Fruit fly (Drosophila melanogaster): ENCODE data around the gene Rca1.
A peak's percentile ranks its signal among the peaks of the same experiment; 100 is the strongest.

Rca1 gene

DNA sequence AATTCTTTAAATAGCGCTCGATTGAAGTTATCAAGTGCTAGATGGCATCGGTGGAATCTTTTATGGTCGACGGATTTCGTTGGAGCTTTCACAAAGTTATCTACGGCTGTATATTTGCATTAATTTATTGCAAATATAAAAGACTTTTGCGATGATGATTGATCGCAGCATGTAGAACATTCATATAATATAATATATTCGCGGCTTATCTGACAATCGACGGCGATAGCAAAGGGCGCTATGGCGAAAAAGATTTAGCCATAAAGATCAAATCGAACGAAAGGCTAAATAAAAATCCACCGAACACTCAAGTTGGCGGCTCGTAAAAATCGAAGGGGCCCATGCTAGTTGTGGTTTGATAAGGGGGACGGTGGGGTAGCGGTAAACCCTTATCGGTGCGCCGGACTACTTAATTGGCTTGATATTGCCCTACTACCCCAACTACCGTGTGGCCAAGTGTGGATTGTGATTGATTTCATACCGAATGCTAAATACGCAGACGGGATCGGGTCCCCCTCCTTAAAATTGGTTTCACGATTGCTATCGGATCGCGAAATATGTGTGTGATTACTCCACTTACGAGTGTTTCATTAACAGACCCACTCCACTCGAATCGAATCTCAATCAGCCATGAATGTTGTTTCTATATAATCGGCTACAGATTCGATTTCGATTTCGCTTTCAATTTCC, 16.2 kb downstream of the Rca1 start (continued):
- TF ChIP-seq CG15601 (tag; optimal IDR thresholded peaks at IDR 0.05): no peak
- TF ChIP-seq hbn (GFP tag; IDR thresholded peaks at IDR 0.05; ENCODE audit: partially characterized antibody): no peak
- TF ChIP-seq CG8924 (tag; optimal IDR thresholded peaks at IDR 0.05): no peak
- TF ChIP-seq HmgZ (tag; optimal IDR thresholded peaks at IDR 0.05): peak; percentile 23
- peak; percentile 84 for TF ChIP-seq gro (GFP tag; optimal IDR thresholded peaks at IDR 0.05)
- TF ChIP-seq Hey (tag; optimal IDR thresholded peaks at IDR 0.05): peak; percentile 71
- TF ChIP-seq CG2678 (tag; optimal IDR thresholded peaks at IDR 0.05): peak; percentile 48
- peak; percentile 18 for TF ChIP-seq CG13894 (tag; optimal IDR thresholded peaks at IDR 0.05)
- peak; percentile 29; the same call in 1 of the 2 replicates for TF ChIP-seq Adf1 (GFP tag; IDR thresholded peaks at IDR 0.05)
- TF ChIP-seq Dek (tag; optimal IDR thresholded peaks at IDR 0.05): no peak
- TF ChIP-seq ems (GFP tag; optimal IDR thresholded peaks at IDR 0.05): no peak
- no peak for TF ChIP-seq wek (GFP tag; optimal IDR thresholded peaks at IDR 0.05)
- peak; percentile 85 for TF ChIP-seq CG34376 (GFP tag; optimal IDR thresholded peaks at IDR 0.05)
- TF ChIP-seq CG2875 (GFP tag; optimal IDR thresholded peaks at IDR 0.05): no peak
- TF ChIP-seq HHEX (GFP tag; optimal IDR thresholded peaks at IDR 0.05): peak; percentile 35
- TF ChIP-seq Dfd (GFP tag; optimal IDR thresholded peaks at IDR 0.05): no peak
- TF ChIP-seq sug (tag; optimal IDR thresholded peaks at IDR 0.05): peak; percentile 96
- TF ChIP-seq eyg (GFP tag; optimal IDR thresholded peaks at IDR 0.05): no peak
- no peak for TF ChIP-seq Xrp1 (GFP tag; IDR thresholded peaks at IDR 0.05)
- TF ChIP-seq CG6791 (GFP tag; IDR thresholded peaks at IDR 0.05; ENCODE audit: partially characterized antibody): no peak
- TF ChIP-seq Myb (GFP tag; optimal IDR thresholded peaks at IDR 0.05): no peak
- TF ChIP-seq grn (GFP tag; optimal IDR thresholded peaks at IDR 0.05): peak; percentile 96
- TF ChIP-seq CG10543 (GFP tag; optimal IDR thresholded peaks at IDR 0.05): peak; percentile 45
- TF ChIP-seq lmd (GFP tag; IDR thresholded peaks at IDR 0.05): peak; percentile 5; the same call in 1 of the 2 replicates
- peak; percentile 64; the same call in 1 of the 2 replicates for TF ChIP-seq rib (GFP tag; IDR thresholded peaks at IDR 0.05)
- no peak for TF ChIP-seq lbe (GFP tag; optimal IDR thresholded peaks at IDR 0.05)
- TF ChIP-seq CG2199 (GFP tag; IDR thresholded peaks at IDR 0.05): no peak
- no peak for TF ChIP-seq CG9215 (GFP tag; IDR thresholded peaks at IDR 0.05)
- no peak for TF ChIP-seq Nf-YB (GFP tag; optimal IDR thresholded peaks at IDR 0.05)
- 0 out of 4 replicates have a peak, but pooled peaks have one; percentile 34 for TF ChIP-seq chinmo (GFP tag; IDR thresholded peaks at IDR 0.05; ENCODE audit: partially characterized antibody)
- no peak for TF ChIP-seq CG15514 (GFP tag; optimal IDR thresholded peaks at IDR 0.05)
- TF ChIP-seq CG7372 (GFP tag; IDR thresholded peaks at IDR 0.05): no peak
- TF ChIP-seq Meics (GFP tag; optimal IDR thresholded peaks at IDR 0.05): no peak
- TF ChIP-seq Med (GFP tag): peak; percentile 56
- TF ChIP-seq lab (GFP tag; optimal IDR thresholded peaks at IDR 0.05): peak; percentile 65
- no peak for TF ChIP-seq CG11696 (GFP tag; IDR thresholded peaks at IDR 0.05)
- TF ChIP-seq mirr (GFP tag; optimal IDR thresholded peaks at IDR 0.05): peak; percentile 54
- no peak for TF ChIP-seq luna (GFP tag; optimal IDR thresholded peaks at IDR 0.05)
- TF ChIP-seq CG42726 (GFP tag; IDR thresholded peaks at IDR 0.05; ENCODE audit: partially characterized antibody): no peak
- TF ChIP-seq Deaf1 (tag; optimal IDR thresholded peaks at IDR 0.05): peak; percentile 37
- no peak for TF ChIP-seq Ada2b (GFP tag; IDR thresholded peaks at IDR 0.05)
- no peak for TF ChIP-seq CG14860 (GFP tag; IDR thresholded peaks at IDR 0.05; ENCODE audit: partially characterized antibody)
- TF ChIP-seq CG11398 (GFP tag; optimal IDR thresholded peaks at IDR 0.05): no peak
- TF ChIP-seq dm (GFP tag; optimal IDR thresholded peaks at IDR 0.05): no peak
- TF ChIP-seq GATAe (GFP tag; conservative IDR thresholded peaks at IDR 0.05): peak; percentile 90
- peak; percentile 78 for TF ChIP-seq CG18599 (GFP tag; optimal IDR thresholded peaks at IDR 0.05)
- TF ChIP-seq CG9609 (GFP tag; optimal IDR thresholded peaks at IDR 0.05): no peak
- TF ChIP-seq ewg (GFP tag; optimal IDR thresholded peaks at IDR 0.05): no peak
- no peak for TF ChIP-seq zfh1 (GFP tag; IDR thresholded peaks at IDR 0.05)

Measured in whole organism, embryonic.